Fruit fly (Drosophila melanogaster) whole organism, wandering third instar larva: ENCODE data around the gene CG6576.

Experiments
- Abd-B ChIP-seq: fragments of >200 bp; optimal IDR thresholded peaks from 2 replicates; lab custom pipeline; 2017; ENCODE audit warnings: missing biosample characterization, missing genetic modification characterization
- CG32264 ChIP-seq: fragments of 200-800 bp; sonication (Bioruptor generic); optimal IDR thresholded peaks from 2 replicates; lab custom pipeline; 2016; ENCODE audit warnings: missing biosample characterization, missing genetic modification characterization
- CG9705 ChIP-seq: fragments of 200-800 bp; sonication (Bioruptor generic); optimal IDR thresholded peaks from 2 replicates; lab custom pipeline; 2018; ENCODE audit warnings: missing biosample characterization, mild to moderate bottlenecking, missing genetic modification characterization
- CrebA ChIP-seq: fragments of 200-800 bp; sonication (Bioruptor generic); optimal IDR thresholded peaks from 2 replicates; lab custom pipeline; 2016; ENCODE audit warnings: missing biosample characterization, mild to moderate bottlenecking, missing genetic modification characterization, borderline replicate concordance
- Dfd ChIP-seq: fragments of >200 bp; optimal IDR thresholded peaks from 2 replicates; lab custom pipeline; 2017; ENCODE audit warnings: missing biosample characterization, missing genetic modification characterization
- Dif ChIP-seq: fragments of 200-275, 200-300 bp; sonication (Bioruptor generic); optimal IDR thresholded peaks from 2 replicates; lab custom pipeline; 2018; ENCODE audit warnings: missing biosample characterization, missing genetic modification characterization; ENCODE audit not compliant: partially characterized antibody
- GATAd ChIP-seq: sonication (Bioruptor generic); optimal IDR thresholded peaks from 2 replicates; lab custom pipeline; 2016; ENCODE audit warnings: missing biosample characterization, missing genetic modification characterization
- HLH106 ChIP-seq: fragments of 200-800 bp; optimal IDR thresholded peaks from 3 replicates; lab custom pipeline; 2019; ENCODE audit warnings: missing biosample characterization, mild to moderate bottlenecking, missing genetic modification characterization, moderate library complexity
- Hnf4 ChIP-seq: fragments of 200-800 bp; sonication (Bioruptor generic); optimal IDR thresholded peaks from 2 replicates; lab custom pipeline; 2016; ENCODE audit warnings: missing biosample characterization, mild to moderate bottlenecking, missing genetic modification characterization
- Hr78 ChIP-seq: fragments of >200 bp; optimal IDR thresholded peaks from 2 replicates; lab custom pipeline; 2017; ENCODE audit warnings: missing biosample characterization, missing genetic modification characterization
- Hr83 ChIP-seq: fragments of 200-300 bp; sonication (Bioruptor generic); optimal IDR thresholded peaks from 2 replicates; lab custom pipeline; 2016; ENCODE audit warnings: missing biosample characterization, mild to moderate bottlenecking, missing genetic modification characterization, moderate library complexity; ENCODE audit not compliant: poor library complexity, severe bottlenecking
- Jra ChIP-seq: sonication (Bioruptor generic); optimal IDR thresholded peaks from 2 replicates; lab custom pipeline; 2016; ENCODE audit warnings: missing biosample characterization, missing genetic modification characterization
- Mio ChIP-seq: sonication (Bioruptor generic); optimal IDR thresholded peaks from 2 replicates; lab custom pipeline; 2016; ENCODE audit warnings: missing biosample characterization, missing genetic modification characterization
- Myc ChIP-seq: fragments of >200 bp; optimal IDR thresholded peaks from 2 replicates; lab custom pipeline; 2017
- N ChIP-seq: fragments of >200 bp; optimal IDR thresholded peaks from 2 replicates; lab custom pipeline; 2018; ENCODE audit warnings: missing biosample characterization, missing external identifiers, missing genetic modification characterization
- OdsH ChIP-seq: fragments of 200-800 bp; sonication (Bioruptor generic); optimal IDR thresholded peaks from 2 replicates; lab custom pipeline; 2016; ENCODE audit warnings: missing biosample characterization, mild to moderate bottlenecking, missing genetic modification characterization
- Rel ChIP-seq, 2 experiments: fragments of 200-800 bp; sonication (Bioruptor generic) in 1 of 2; optimal IDR thresholded peaks; 2 replicates in 1 of 2; 3 replicates in 1 of 2; lab custom pipeline; 2016 to 2019; ENCODE audit warnings: mild to moderate bottlenecking in 2 of 2, missing biosample characterization in 2 of 2, missing genetic modification characterization in 2 of 2, moderate library complexity in 1 of 2
- Sp1 ChIP-seq: fragments of 200-800 bp; sonication (Bioruptor generic); optimal IDR thresholded peaks from 3 replicates; lab custom pipeline; 2019; ENCODE audit warnings: missing biosample characterization, mild to moderate bottlenecking, missing genetic modification characterization, moderate library complexity
- Vsx2 ChIP-seq: fragments of 200-300, 225-300 bp; sonication (Bioruptor generic); optimal IDR thresholded peaks from 2 replicates; lab custom pipeline; 2018; ENCODE audit warnings: missing biosample characterization, missing genetic modification characterization; ENCODE audit not compliant: partially characterized antibody
- br ChIP-seq: fragments of 200-800 bp; sonication (Bioruptor generic); optimal IDR thresholded peaks from 2 replicates; lab custom pipeline; 2016; ENCODE audit warnings: missing biosample characterization, missing genetic modification characterization
- brk ChIP-seq: fragments of 200-800 bp; sonication (Bioruptor generic); optimal IDR thresholded peaks from 2 replicates; lab custom pipeline; 2016; ENCODE audit warnings: missing biosample characterization, mild to moderate bottlenecking, missing genetic modification characterization
- dl ChIP-seq, 2 experiments: fragments of 175-275, 200-275 bp in 1 of 2; fragments of 200-275 bp in 1 of 2; sonication (Bioruptor generic); optimal IDR thresholded peaks; lab custom pipeline; 2018; ENCODE audit warnings: mild to moderate bottlenecking in 2 of 2, missing biosample characterization in 2 of 2, missing genetic modification characterization in 2 of 2, moderate library complexity in 2 of 2; ENCODE audit not compliant: partially characterized antibody in 2 of 2, insufficient read depth in 1 of 2
- dmrt93B ChIP-seq: fragments of 200-800 bp; sonication (Bioruptor generic); optimal IDR thresholded peaks from 2 replicates; lab custom pipeline; 2018; ENCODE audit warnings: missing biosample characterization, mild to moderate bottlenecking, missing genetic modification characterization
- dsf ChIP-seq: sonication (Bioruptor generic); optimal IDR thresholded peaks from 2 replicates; lab custom pipeline; 2016; ENCODE audit warnings: missing biosample characterization, missing genetic modification characterization, borderline replicate concordance
- ey ChIP-seq: fragments of 200-800 bp; sonication (Bioruptor generic); optimal IDR thresholded peaks from 2 replicates; lab custom pipeline; 2016; ENCODE audit warnings: missing biosample characterization, missing genetic modification characterization
- foxo ChIP-seq, 2 experiments: fragments of 200-800 bp; sonication (Bioruptor generic); optimal IDR thresholded peaks; 2 replicates in 1 of 2; 3 replicates in 1 of 2; lab custom pipeline; 2016 to 2017; ENCODE audit warnings: missing biosample characterization in 2 of 2, missing genetic modification characterization in 2 of 2
- fru ChIP-seq: fragments of 200-800 bp; sonication (Bioruptor generic); optimal IDR thresholded peaks from 3 replicates; lab custom pipeline; 2016; ENCODE audit warnings: missing biosample characterization, mild to moderate bottlenecking, missing genetic modification characterization
- h ChIP-seq: fragments of 200-800 bp; sonication (Bioruptor generic); optimal IDR thresholded peaks from 3 replicates; lab custom pipeline; 2016; ENCODE audit warnings: missing biosample characterization, mild to moderate bottlenecking, missing genetic modification characterization
- jim ChIP-seq: fragments of 175-275, 200-325 bp; sonication (Bioruptor generic); optimal IDR thresholded peaks from 2 replicates; lab custom pipeline; 2016; ENCODE audit warnings: missing biosample characterization, mild to moderate bottlenecking, missing genetic modification characterization
- lola ChIP-seq: fragments of >200 bp; optimal IDR thresholded peaks from 2 replicates; lab custom pipeline; 2017; ENCODE audit warnings: missing biosample characterization, missing genetic modification characterization
- pan ChIP-seq: fragments of >200 bp; optimal IDR thresholded peaks from 2 replicates; lab custom pipeline; 2017
- psq ChIP-seq: fragments of 200-800 bp; sonication (Bioruptor generic); optimal IDR thresholded peaks from 3 replicates; lab custom pipeline; 2017; ENCODE audit warnings: missing biosample characterization, mild to moderate bottlenecking, missing genetic modification characterization, moderate library complexity
- rgr ChIP-seq: fragments of 200-800 bp; sonication (Bioruptor generic); optimal IDR thresholded peaks from 3 replicates; lab custom pipeline; 2016; ENCODE audit warnings: missing biosample characterization, mild to moderate bottlenecking, missing genetic modification characterization
- sage ChIP-seq: fragments of 200-800 bp; sonication (Bioruptor generic); optimal IDR thresholded peaks from 2 replicates; lab custom pipeline; 2016; ENCODE audit warnings: missing biosample characterization, mild to moderate bottlenecking, missing genetic modification characterization
- sv ChIP-seq: fragments of 200-800 bp; sonication (Bioruptor generic); optimal IDR thresholded peaks from 3 replicates; lab custom pipeline; 2016; ENCODE audit warnings: missing biosample characterization, missing genetic modification characterization
- tai ChIP-seq: sonication (Bioruptor generic); optimal IDR thresholded peaks from 2 replicates; lab custom pipeline; 2016; ENCODE audit warnings: missing biosample characterization, missing genetic modification characterization
- usp ChIP-seq: fragments of >200 bp; optimal IDR thresholded peaks from 2 replicates; lab custom pipeline; 2017; ENCODE audit warnings: missing biosample characterization, missing genetic modification characterization
- woc ChIP-seq: sonication (Bioruptor generic); optimal IDR thresholded peaks from 2 replicates; lab custom pipeline; 2016; ENCODE audit warnings: missing biosample characterization, mild to moderate bottlenecking, missing genetic modification characterization

CG6576 gene

DNA sequence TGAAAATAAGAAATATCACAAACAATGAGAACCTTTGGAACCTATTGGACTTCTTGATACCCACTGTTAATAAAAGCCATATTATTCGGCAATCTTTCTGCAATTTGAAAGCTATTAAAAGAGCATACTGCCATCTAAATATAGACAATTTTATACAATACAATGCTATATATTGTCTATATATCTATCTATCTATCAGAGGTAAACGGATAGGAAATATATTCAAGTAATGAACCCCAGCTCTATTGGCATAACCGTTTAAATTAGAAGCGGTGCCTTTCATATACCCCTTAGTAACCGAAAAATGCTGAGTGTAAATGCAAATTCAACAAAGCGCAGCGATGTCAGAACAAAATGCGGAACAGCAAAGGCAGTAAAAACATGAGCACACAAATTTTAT lies 8.0 kb downstream of the CG6576 start:
- TF ChIP-seq HLH106 (peak; percentile 17), Myc (lab: Kevin White, UChicago) (no peak), Rel (GFP tag; optimal IDR thresholded peaks at IDR 0.05; lab: Kevin White, UChicago) (no peak), Rel (tag; optimal IDR thresholded peaks at IDR 0.05; lab: Kevin White, UChicago) (no peak), pan (lab: Kevin White, UChicago) (peak; percentile 42), ey (GFP tag; lab: Kevin White, UChicago) (peak; percentile 29), Abd-B (GFP tag; lab: Kevin White, UChicago) (no peak), N (no peak), dl (GFP tag; optimal IDR thresholded peaks at IDR 0.05; lab: Kevin White, UChicago; ENCODE audit: insufficient read depth in 1 of 2, partially characterized antibody in 2 of 2) (no peak), fru (GFP tag; lab: Kevin White, UChicago) (no peak), foxo (GFP tag; optimal IDR thresholded peaks at IDR 0.05; lab: Kevin White, UChicago) (no peak), GATAd (GFP tag; lab: Kevin White, UChicago) (no peak)

DNA sequence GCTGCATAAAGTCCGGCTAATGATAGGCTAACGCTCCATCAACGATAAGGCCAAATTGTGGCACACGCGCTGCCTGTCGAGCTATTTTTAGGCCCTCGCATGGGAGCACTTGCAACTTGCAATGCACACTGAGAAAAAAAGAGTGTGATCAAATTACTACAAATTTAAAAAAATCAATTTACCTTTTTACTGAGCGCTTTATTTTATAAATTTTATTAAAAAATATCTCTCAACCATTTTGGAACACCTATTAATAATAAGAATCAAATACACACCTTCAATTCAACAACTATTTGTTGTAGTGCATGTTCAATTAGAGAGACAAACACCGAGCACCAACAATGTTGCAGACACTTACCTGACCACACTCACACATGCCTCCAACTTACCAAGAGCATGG lies 9.7 kb downstream of the CG6576 start:
- TF ChIP-seq jim (GFP tag; lab: Kevin White, UChicago) (no peak), CG32264 (GFP tag; lab: Kevin White, UChicago) (no peak), Abd-B (GFP tag; lab: Kevin White, UChicago) (no peak), brk (GFP tag; lab: Kevin White, UChicago) (no peak), Vsx2 (GFP tag; lab: Kevin White, UChicago) (no peak), Dif (GFP tag; lab: Kevin White, UChicago) (no peak)

DNA sequence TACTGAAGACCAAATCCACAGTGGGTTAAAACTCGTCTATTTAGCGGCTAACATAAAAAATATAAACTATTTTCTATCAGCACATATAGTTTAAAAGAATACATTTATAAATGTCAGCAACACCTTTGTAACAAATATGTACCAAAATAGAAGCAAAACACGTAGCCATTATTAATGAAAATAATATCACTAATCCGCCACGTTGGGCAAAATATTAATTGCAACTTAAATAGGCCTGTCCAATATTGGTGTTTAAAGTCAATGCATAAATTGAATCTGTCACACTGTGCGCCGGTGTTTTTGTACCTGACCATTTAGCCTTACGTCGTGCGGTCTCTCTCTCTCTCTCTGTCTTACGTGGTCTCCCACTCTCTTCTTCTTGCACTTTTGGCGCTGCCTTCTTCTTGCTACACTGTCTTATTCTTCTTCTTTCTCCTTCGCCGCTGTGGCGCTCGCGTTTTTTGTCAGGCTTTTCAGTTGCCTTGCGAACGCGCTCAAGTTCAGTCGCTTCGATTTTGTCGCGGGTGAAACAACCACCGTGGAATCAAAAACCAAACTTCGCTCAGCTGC lies 10.3 kb downstream of the CG6576 start:
- TF ChIP-seq Dfd (no peak), Hnf4 (GFP tag; lab: Kevin White, UChicago) (peak; percentile 93), GATAd (GFP tag; lab: Kevin White, UChicago) (peak; percentile 68), HLH106 (peak; percentile 98), h (peak; percentile 98), tai (GFP tag; lab: Kevin White, UChicago) (peak; percentile 94), sage (GFP tag; lab: Kevin White, UChicago) (peak; percentile 93), Jra (GFP tag; lab: Kevin White, UChicago) (peak; percentile 89), lola (GFP tag; lab: Kevin White, UChicago) (no peak), fru (GFP tag; lab: Kevin White, UChicago) (peak; percentile 98), sv (GFP tag; lab: Kevin White, UChicago) (peak; percentile 99), rgr (GFP tag; lab: Kevin White, UChicago) (peak; percentile 97), dsf (GFP tag; lab: Kevin White, UChicago) (peak; percentile 82), pan (lab: Kevin White, UChicago) (no peak), Hr78 (no peak), Dif (GFP tag; lab: Kevin White, UChicago) (peak; percentile 41), foxo (GFP tag; optimal IDR thresholded peaks at IDR 0.05; lab: Kevin White, UChicago) (peak; percentile 86 to 97), dl (GFP tag; optimal IDR thresholded peaks at IDR 0.05; lab: Kevin White, UChicago; ENCODE audit: insufficient read depth in 1 of 2, partially characterized antibody in 2 of 2) (peak; percentile 9 to 73), CG9705 (GFP tag; lab: Kevin White, UChicago) (peak; percentile 98), Sp1 (GFP tag; lab: Kevin White, UChicago) (peak; percentile 98), psq (GFP tag; lab: Kevin White, UChicago) (peak; percentile 96), OdsH (peak; percentile 98), Rel (GFP tag; optimal IDR thresholded peaks at IDR 0.05; lab: Kevin White, UChicago) (peak; percentile 86), Rel (tag; optimal IDR thresholded peaks at IDR 0.05; lab: Kevin White, UChicago) (peak; percentile 78), Vsx2 (GFP tag; lab: Kevin White, UChicago) (peak; percentile 87), N (no peak), Mio (GFP tag; lab: Kevin White, UChicago) (peak; percentile 84), usp (no peak), woc (GFP tag; lab: Kevin White, UChicago) (peak; percentile 97), ey (GFP tag; lab: Kevin White, UChicago) (peak; percentile 98), dmrt93B (GFP tag; lab: Kevin White, UChicago) (peak; percentile 98), Hr83 (peak; percentile 76), brk (GFP tag; lab: Kevin White, UChicago) (peak; percentile 94), Myc (lab: Kevin White, UChicago) (no peak), CrebA (peak; percentile 70), CG32264 (GFP tag; lab: Kevin White, UChicago) (peak; percentile 87), br (peak; percentile 97), Abd-B (GFP tag; lab: Kevin White, UChicago) (no peak), jim (GFP tag; lab: Kevin White, UChicago) (no peak)
